5 worm cellular contexts compared by ENCODE assay signal in genomic region chrII:4237701-4238214, ce11.
TF ChIP-seq lines count a peak whose summit lies in the region.

fbxc-44 (minus strand) TSS chrII:4237751.
C16A11.2 (plus strand) TSS chrII:4238203.

TF ChIP-seq in whole organism, L1 larva, 84 proteins besides CTCF, POLR2A, EP300 and RAD21 (continues in another document):
- TF ChIP-seq elt-2 (tag; optimal IDR thresholded peaks at IDR 0.05; lab: Kevin White, UChicago) (peak; percentile 69), blmp-1 (tag; optimal IDR thresholded peaks at IDR 0.05; lab: Kevin White, UChicago) (no peak), nhr-237 (tag; optimal IDR thresholded peaks at IDR 0.05; lab: Kevin White, UChicago) (no peak), snpc-4 (tag; optimal IDR thresholded peaks at IDR 0.05; lab: Kevin White, UChicago) (peak; percentile 41), mep-1 (tag; optimal IDR thresholded peaks at IDR 0.05; lab: Kevin White, UChicago) (peak; percentile 18), xbp-1 (tag; optimal IDR thresholded peaks at IDR 0.05; lab: Kevin White, UChicago) (peak; percentile 43), nhr-84 (tag; optimal IDR thresholded peaks at IDR 0.05; lab: Kevin White, UChicago) (no peak), mab-9 (GFP tag; IDR thresholded peaks at IDR 0.05; lab: Robert Waterston, UW) (no peak), swsn-7 (tag; optimal IDR thresholded peaks at IDR 0.05; lab: Kevin White, UChicago) (peak; percentile 51), nhr-90 (tag; optimal IDR thresholded peaks at IDR 0.05; lab: Kevin White, UChicago; ENCODE audit: poor library complexity) (peak; percentile 46), dpl-1 (GFP tag; optimal IDR thresholded peaks at IDR 0.05; lab: Kevin White, UChicago) (peak; percentile 9 to 25 (median 18)), irx-1 (tag; optimal IDR thresholded peaks at IDR 0.05; lab: Kevin White, UChicago) (no peak), sup-37 (GFP tag; optimal IDR thresholded peaks at IDR 0.05; lab: Kevin White, UChicago) (no peak), C34B4.2 (tag; optimal IDR thresholded peaks at IDR 0.05; lab: Kevin White, UChicago) (no peak), aly-2 (tag; optimal IDR thresholded peaks at IDR 0.05; lab: Kevin White, UChicago) (no peak), fos-1 (tag; optimal IDR thresholded peaks at IDR 0.05; lab: Kevin White, UChicago) (no peak), nhr-20 (tag; optimal IDR thresholded peaks at IDR 0.05; lab: Kevin White, UChicago) (peak; percentile 34), F16B12.6 (tag; optimal IDR thresholded peaks at IDR 0.05; lab: Kevin White, UChicago) (peak; percentile 32), snu-23 (GFP tag; optimal IDR thresholded peaks at IDR 0.05; lab: Kevin White, UChicago) (peak; percentile 56)

TF ChIP-seq in whole organism, L3 larva, 47 proteins besides CTCF, POLR2A, EP300 and RAD21 (continues in another document):
- no peak for TF ChIP-seq ZK546.5 (tag; optimal IDR thresholded peaks at IDR 0.05; lab: Kevin White, UChicago)
- no peak for TF ChIP-seq ceh-9 (tag; optimal IDR thresholded peaks at IDR 0.05; lab: Kevin White, UChicago)
- TF ChIP-seq ceh-28 (tag; optimal IDR thresholded peaks at IDR 0.05; lab: Kevin White, UChicago) = peak; percentile 32
- no peak for TF ChIP-seq egl-5 (tag; optimal IDR thresholded peaks at IDR 0.05; lab: Kevin White, UChicago)
- TF ChIP-seq nhr-23 (tag; optimal IDR thresholded peaks at IDR 0.05; lab: Kevin White, UChicago) = peak; percentile 58
- TF ChIP-seq hmg-11 (tag; optimal IDR thresholded peaks at IDR 0.05; lab: Kevin White, UChicago) = peak; percentile 63
- TF ChIP-seq fkh-10 (GFP tag; optimal IDR thresholded peaks at IDR 0.05; lab: Kevin White, UChicago) = no peak
- peak; percentile 29 for TF ChIP-seq pha-4 (tag; optimal IDR thresholded peaks at IDR 0.05; lab: Kevin White, UChicago)
- peak; percentile 1 for TF ChIP-seq R02D3.7 (tag; optimal IDR thresholded peaks at IDR 0.05; lab: Kevin White, UChicago)
- no peak for TF ChIP-seq elt-3 (tag; optimal IDR thresholded peaks at IDR 0.05; lab: Kevin White, UChicago)
- TF ChIP-seq ceh-16 (tag; optimal IDR thresholded peaks at IDR 0.05; lab: Kevin White, UChicago) = no peak
- TF ChIP-seq mml-1 (tag; optimal IDR thresholded peaks at IDR 0.05; lab: Kevin White, UChicago) = no peak
- peak; percentile 51 for TF ChIP-seq nfya-1 (tag; optimal IDR thresholded peaks at IDR 0.05; lab: Kevin White, UChicago; ENCODE audit: insufficient read depth)
- TF ChIP-seq egl-27 (tag; optimal IDR thresholded peaks at IDR 0.05; lab: Kevin White, UChicago) = no peak
- TF ChIP-seq unc-39 (tag; optimal IDR thresholded peaks at IDR 0.05; lab: Kevin White, UChicago) = no peak
- TF ChIP-seq nhr-25 (tag; optimal IDR thresholded peaks at IDR 0.05; lab: Kevin White, UChicago) = no peak
- no peak for TF ChIP-seq elt-1 (tag; optimal IDR thresholded peaks at IDR 0.05; lab: Kevin White, UChicago)
- TF ChIP-seq snpc-4 (tag; optimal IDR thresholded peaks at IDR 0.05; lab: Kevin White, UChicago) = peak; percentile 27
- TF ChIP-seq nhr-77 (tag; optimal IDR thresholded peaks at IDR 0.05; lab: Kevin White, UChicago) = no peak
- no peak for TF ChIP-seq sea-2 (GFP tag; optimal IDR thresholded peaks at IDR 0.05; lab: Kevin White, UChicago)

TF ChIP-seq in whole organism, early embryonic, 17 proteins besides CTCF, POLR2A, EP300 and RAD21:
- TF ChIP-seq ceh-13 (GFP tag; optimal IDR thresholded peaks at IDR 0.05; lab: Kevin White, UChicago) (peak; percentile 48), hmbx-1 (tag; optimal IDR thresholded peaks at IDR 0.05; lab: Kevin White, UChicago) (peak; percentile 11), tbx-37 (GFP tag; conservative IDR thresholded peaks at IDR 0.05; lab: Robert Waterston, UW) (peak; percentile 74), ama-1 (optimal IDR thresholded peaks at IDR 0.05; lab: Kevin White, UChicago) (no peak), hnd-1 (tag; optimal IDR thresholded peaks at IDR 0.05; lab: Kevin White, UChicago) (peak; percentile 58), pes-1 (GFP tag; IDR thresholded peaks at IDR 0.05; lab: Robert Waterston, UW) (peak; percentile 88), flt-1 (GFP tag; IDR thresholded peaks at IDR 0.05; lab: Robert Waterston, UW) (peak; percentile 68), tbx-11 (GFP tag; IDR thresholded peaks at IDR 0.05; lab: Robert Waterston, UW) (peak; percentile 79), sea-1 (GFP tag; conservative IDR thresholded peaks at IDR 0.05; lab: Robert Waterston, UW) (0 out of 2 replicates have a peak, but pooled peaks have one; percentile 42), hmg-4 (GFP tag; optimal IDR thresholded peaks at IDR 0.05; lab: Kevin White, UChicago) (peak; percentile 63), aly-1 (tag; optimal IDR thresholded peaks at IDR 0.05; lab: Kevin White, UChicago) (peak; percentile 51), ceh-36 (tag; optimal IDR thresholded peaks at IDR 0.05; lab: Kevin White, UChicago) (peak; percentile 77), scrt-1 (GFP tag; IDR thresholded peaks at IDR 0.05; lab: Robert Waterston, UW) (peak; percentile 76), tra-4 (tag; optimal IDR thresholded peaks at IDR 0.05; lab: Kevin White, UChicago) (peak; percentile 15), B0310.2 (tag; optimal IDR thresholded peaks at IDR 0.05; lab: Kevin White, UChicago) (peak; percentile 17), F13C5.2 (tag; optimal IDR thresholded peaks at IDR 0.05; lab: Kevin White, UChicago) (peak; percentile 84), ets-7 (tag; optimal IDR thresholded peaks at IDR 0.05; lab: Kevin White, UChicago) (no peak)

TF ChIP-seq in whole organism, midembryonic, 9 proteins besides CTCF, POLR2A, EP300 and RAD21:
- peak; percentile 82 for TF ChIP-seq T22C8.4 (GFP tag; IDR thresholded peaks at IDR 0.05; lab: Robert Waterston, UW)
- TF ChIP-seq ztf-29 (GFP tag; IDR thresholded peaks at IDR 0.05; lab: Robert Waterston, UW) = peak; percentile 80
- TF ChIP-seq ref-1 (GFP tag; conservative IDR thresholded peaks at IDR 0.05; lab: Robert Waterston, UW) = 0 out of 2 replicates have a peak, but pooled peaks have one; percentile 26
- peak; percentile 91 for TF ChIP-seq med-1 (GFP tag; optimal IDR thresholded peaks at IDR 0.05; lab: Kevin White, UChicago; ENCODE audit: insufficient read depth)
- peak; percentile 88 for TF ChIP-seq flt-1 (GFP tag; IDR thresholded peaks at IDR 0.05; lab: Robert Waterston, UW)
- TF ChIP-seq ztf-23 (GFP tag; IDR thresholded peaks at IDR 0.05; lab: Robert Waterston, UW) = peak; percentile 83
- peak; percentile 85 for TF ChIP-seq tab-1 (GFP tag; IDR thresholded peaks at IDR 0.05; lab: Robert Waterston, UW)
- TF ChIP-seq cog-1 (tag; optimal IDR thresholded peaks at IDR 0.05; lab: Kevin White, UChicago) = peak; percentile 10
- peak; percentile 85 for TF ChIP-seq klf-2 (GFP tag; conservative IDR thresholded peaks at IDR 0.05; lab: Robert Waterston, UW)

TF ChIP-seq in whole organism, young adult, 124 proteins besides CTCF, POLR2A, EP300 and RAD21 (continues in another document):
- no peak for TF ChIP-seq attf-6 (GFP tag; IDR thresholded peaks at IDR 0.05; lab: Robert Waterston, UW)
- no peak for TF ChIP-seq somi-1 (GFP tag; optimal IDR thresholded peaks at IDR 0.05; lab: Kevin White, UChicago)
- TF ChIP-seq F57C9.4 (tag; optimal IDR thresholded peaks at IDR 0.05; lab: Kevin White, UChicago) = no peak
- no peak for TF ChIP-seq ama-1 (optimal IDR thresholded peaks at IDR 0.05; lab: Kevin White, UChicago)
- no peak for TF ChIP-seq ama-1 (GFP tag; optimal IDR thresholded peaks at IDR 0.05; lab: Kevin White, UChicago)
- no peak for TF ChIP-seq sdz-38 (tag; optimal IDR thresholded peaks at IDR 0.05; lab: Kevin White, UChicago)
- TF ChIP-seq snpc-4 (GFP tag; optimal IDR thresholded peaks at IDR 0.05; lab: Kevin White, UChicago) = no peak
- TF ChIP-seq snpc-4 (tag; optimal IDR thresholded peaks at IDR 0.05; lab: Kevin White, UChicago) = peak in 2 of 4 experiments; percentile 4 to 57
- TF ChIP-seq let-607 (tag; optimal IDR thresholded peaks at IDR 0.05; lab: Kevin White, UChicago) = peak in 1 of 2 experiments; percentile 9
- no peak for TF ChIP-seq F55B11.4 (tag; optimal IDR thresholded peaks at IDR 0.05; lab: Kevin White, UChicago; ENCODE audit: borderline replicate concordance, insufficient read depth)
- peak; percentile 59; the same call in 1 of the 2 replicates for TF ChIP-seq ceh-91 (GFP tag; IDR thresholded peaks at IDR 0.05; lab: Robert Waterston, UW)
- TF ChIP-seq snpc-3.4 (tag; optimal IDR thresholded peaks at IDR 0.05; lab: Kevin White, UChicago) = no peak
- no peak for TF ChIP-seq C06A6.2 (GFP tag; conservative IDR thresholded peaks at IDR 0.05; lab: Robert Waterston, UW)
- peak; percentile 94 for TF ChIP-seq F33H1.4 (GFP tag; IDR thresholded peaks at IDR 0.05; lab: Robert Waterston, UW)
- TF ChIP-seq nhr-90 (tag; optimal IDR thresholded peaks at IDR 0.05; lab: Kevin White, UChicago) = no peak
- no peak for TF ChIP-seq egrh-3 (GFP tag; IDR thresholded peaks at IDR 0.05; lab: Robert Waterston, UW)
- no peak for TF ChIP-seq T07F8.4 (tag; optimal IDR thresholded peaks at IDR 0.05; lab: Kevin White, UChicago)
- no peak for TF ChIP-seq lin-40 (tag; optimal IDR thresholded peaks at IDR 0.05; lab: Kevin White, UChicago)
- TF ChIP-seq lir-1 (GFP tag; conservative IDR thresholded peaks at IDR 0.05; lab: Robert Waterston, UW) = no peak
- TF ChIP-seq ZK185.1 (tag; optimal IDR thresholded peaks at IDR 0.05; lab: Kevin White, UChicago; ENCODE audit: poor library complexity, severe bottlenecking) = no peak
- TF ChIP-seq efl-1 (GFP tag; optimal IDR thresholded peaks at IDR 0.05; lab: Kevin White, UChicago) = peak; percentile 5
- TF ChIP-seq ztf-26 (tag; optimal IDR thresholded peaks at IDR 0.05; lab: Kevin White, UChicago) = no peak
- TF ChIP-seq madf-6 (GFP tag; IDR thresholded peaks at IDR 0.05; lab: Robert Waterston, UW) = peak; percentile 92
- no peak for TF ChIP-seq aptf-3 (GFP tag; IDR thresholded peaks at IDR 0.05; lab: Robert Waterston, UW)
- no peak for TF ChIP-seq T26A5.8 (tag; optimal IDR thresholded peaks at IDR 0.05; lab: Kevin White, UChicago)
- TF ChIP-seq fkh-3 (tag; optimal IDR thresholded peaks at IDR 0.05; lab: Kevin White, UChicago) = no peak
- TF ChIP-seq dpl-1 (GFP tag; optimal IDR thresholded peaks at IDR 0.05; lab: Kevin White, UChicago) = no peak
- peak; percentile 46 for TF ChIP-seq lin-54 (GFP tag; optimal IDR thresholded peaks at IDR 0.05; lab: Kevin White, UChicago)
- TF ChIP-seq Y67H2A.10 (GFP tag; conservative IDR thresholded peaks at IDR 0.05; lab: Robert Waterston, UW) = no peak
- no peak for TF ChIP-seq cebp-1 (GFP tag; IDR thresholded peaks at IDR 0.05; lab: Robert Waterston, UW)
- peak; percentile 52 for TF ChIP-seq cebp-1 (tag; optimal IDR thresholded peaks at IDR 0.05; lab: Kevin White, UChicago)
- no peak for TF ChIP-seq F57A8.1 (GFP tag; optimal IDR thresholded peaks at IDR 0.05; lab: Kevin White, UChicago)
- TF ChIP-seq mxl-1 (tag; optimal IDR thresholded peaks at IDR 0.05; lab: Kevin White, UChicago) = no peak
- no peak for TF ChIP-seq tbx-9 (tag; optimal IDR thresholded peaks at IDR 0.05; lab: Kevin White, UChicago; ENCODE audit: borderline replicate concordance)
- no peak for TF ChIP-seq ceh-58 (GFP tag; IDR thresholded peaks at IDR 0.05; lab: Robert Waterston, UW)

Comparison
In these comparisons a context has a peak if more than half of its experiments do, and no peak if none do; other contexts are left out.
1. Of the 8 proteins assayed by ChIP-seq in both whole organism, young adult and whole organism, L1 larva: peak only in whole organism, young adult: none; only in whole organism, L1 larva: dpl-1 and nhr-90; in both: efl-1 and unc-130; in neither: 2; mixed calls (peak in some experiments, not most) for 2.